Worm (Caenorhabditis elegans) whole organism, L4 larva: ENCODE data around the gene snb-7.

Experiments
- ceh-20 ChIP-seq: fragments of 200-800 bp; sonication (Bioruptor generic); IDR thresholded peaks from 2 replicates; pipeline ENCODE4 v1.3.6; 2022; ENCODE audit warnings: missing genetic modification reagents, missing genetic modification characterization, missing compliant biosample characterization
- nhr-11 ChIP-seq: fragments of 150-350 bp; optimal IDR thresholded peaks from 2 replicates; lab custom pipeline; 2014; ENCODE audit warnings: missing biosample characterization, missing genetic modification characterization
- saeg-2 ChIP-seq: fragments of 200-800 bp; sonication (Bioruptor generic); IDR thresholded peaks from 2 replicates; pipeline ENCODE4 v1.3.6; 2022; ENCODE audit warnings: missing genetic modification reagents, missing genetic modification characterization, missing compliant biosample characterization
- zfp-2 ChIP-seq: sonication (generic microtip); optimal IDR thresholded peaks from 2 replicates; lab custom pipeline; 2016; ENCODE audit warnings: mild to moderate bottlenecking, missing genetic modification characterization, missing compliant biosample characterization
- ztf-11 ChIP-seq: fragments of 150-350 bp; optimal IDR thresholded peaks from 2 replicates; lab custom pipeline; 2014; ENCODE audit warnings: missing biosample characterization, missing genetic modification characterization

ce11 chrIV:12531047-12531446, 29.6 kb upstream of the snb-7 start, which contains the start of gene F53B2.5:
- no peak for TF ChIP-seq ztf-11 (tag; lab: Kevin White, UChicago)
- no peak for TF ChIP-seq saeg-2 (GFP tag; lab: Robert Waterston, UW)
- TF ChIP-seq zfp-2, result no peak
- TF ChIP-seq nhr-11, result no peak
- no peak for TF ChIP-seq ceh-20 (GFP tag; lab: Robert Waterston, UW)
